Worm (Caenorhabditis elegans) whole organism, L4 larva: ENCODE results near the gene C17C3.11.
A peak's percentile ranks its signal among the peaks of the same experiment; 100 is the strongest.

ENCODE experiments used
- Y5F2A.4 ChIP-seq: fragments of 200-800 bp; sonication (Bioruptor generic); optimal IDR thresholded peaks from 2 replicates; lab custom pipeline; 2018; ENCODE audit warnings: mild to moderate bottlenecking, missing genetic modification characterization, missing compliant biosample characterization
- aha-1 ChIP-seq: fragments of 150-350 bp; peaks from one replicate; lab custom pipeline; 2014; ENCODE audit warnings: missing biosample characterization, missing genetic modification characterization
- daf-16 ChIP-seq, 3 experiments: sonication (generic microtip); optimal IDR thresholded peaks; 2 replicates each; lab custom pipeline; 2016 to 2017; ENCODE audit warnings: missing genetic modification characterization in 3 of 3, missing genetic modification reagents in 3 of 3, mild to moderate bottlenecking in 2 of 3, missing compliant biosample characterization in 2 of 3, missing biosample characterization in 1 of 3, moderate library complexity in 1 of 3
- daf-19 ChIP-seq: fragments of 200-800 bp; sonication (Bioruptor generic); conservative IDR thresholded peaks from 2 replicates; pipeline ENCODE4 v1.3.6; 2022; ENCODE audit warnings: missing genetic modification characterization, missing compliant biosample characterization
- dve-1 ChIP-seq: sonication (generic microtip); optimal IDR thresholded peaks from 2 replicates; lab custom pipeline; 2017; ENCODE audit warnings: antibody characterized with exemption, mild to moderate bottlenecking, missing genetic modification characterization, missing compliant biosample characterization; ENCODE audit not compliant: insufficient read depth
- fos-1 ChIP-seq: fragments of 150-350 bp; optimal IDR thresholded peaks from 2 replicates; lab custom pipeline; 2014; ENCODE audit warnings: missing biosample characterization, missing genetic modification characterization
- hlh-11 ChIP-seq: fragments of 200-800 bp; sonication (Bioruptor generic); optimal IDR thresholded peaks from 2 replicates; lab custom pipeline; 2018; ENCODE audit warnings: mild to moderate bottlenecking, missing genetic modification characterization, missing compliant biosample characterization
- mdt-29 ChIP-seq: fragments of 200-800 bp; sonication (Bioruptor generic); IDR thresholded peaks from 2 replicates; pipeline ENCODE4 v1.3.6; 2022; ENCODE audit warnings: missing genetic modification reagents, missing genetic modification characterization, missing compliant biosample characterization
- mxl-3 ChIP-seq: fragments of 200-800 bp; sonication (Bioruptor generic); optimal IDR thresholded peaks from 2 replicates; lab custom pipeline; 2018; ENCODE audit warnings: mild to moderate bottlenecking, missing genetic modification characterization, missing compliant biosample characterization
- nhr-102 ChIP-seq: sonication (generic microtip); optimal IDR thresholded peaks from 2 replicates; lab custom pipeline; 2016; ENCODE audit warnings: mild to moderate bottlenecking, missing genetic modification characterization, moderate library complexity, missing compliant biosample characterization
- nhr-41 ChIP-seq: fragments of 200-800 bp; sonication (Bioruptor generic); IDR thresholded peaks from 2 replicates; pipeline ENCODE4 v1.3.6; 2022; ENCODE audit warnings: missing genetic modification reagents, missing genetic modification characterization, missing compliant biosample characterization
- nhr-77 ChIP-seq: fragments of 150-350 bp; optimal IDR thresholded peaks from 2 replicates; lab custom pipeline; 2014; ENCODE audit warnings: missing biosample characterization, missing genetic modification characterization
- pha-4 ChIP-seq, 2 experiments: fragments of 150-350 bp in 1 of 2; fragments of 200-800 bp in 1 of 2; sonication (Bioruptor generic) in 1 of 2; IDR thresholded peaks in 1 of 2; optimal IDR thresholded peaks in 1 of 2; 2 replicates each; pipeline versions ENCODE4 v1.3.6 to Lab custom; 2014 to 2022; ENCODE audit warnings: missing genetic modification characterization in 2 of 2, missing genetic modification reagents in 2 of 2, missing biosample characterization in 1 of 2, missing compliant biosample characterization in 1 of 2
- spr-1 ChIP-seq: sonication (generic microtip); optimal IDR thresholded peaks from 2 replicates; lab custom pipeline; 2016; ENCODE audit warnings: mild to moderate bottlenecking, missing genetic modification characterization, missing compliant biosample characterization
- unc-62 ChIP-seq, 3 experiments: fragments of 150-350 bp in 1 of 3; sonication (generic microtip); optimal IDR thresholded peaks in 2 of 3; peaks in 1 of 3; 1 replicate in 1 of 3; 2 replicates in 2 of 3; lab custom pipeline; 2014 to 2017; ENCODE audit warnings: missing biosample characterization in 3 of 3, missing genetic modification characterization in 3 of 3, missing genetic modification reagents in 3 of 3, missing genotype in 1 of 3

Gene C17C3.11

ce11 chrII:5585788-5586187, 48.2 kb downstream of the C17C3.11 start, which contains the start of gene lys-8 (continued):
- TF ChIP-seq pha-4 (GFP tag; IDR thresholded peaks at IDR 0.05; lab: Robert Waterston, UW) (no peak), pha-4 (tag; optimal IDR thresholded peaks at IDR 0.05; lab: Kevin White, UChicago) (no peak), nhr-77 (peak; percentile 78), dve-1 (tag; lab: Kevin White, UChicago) (peak; percentile 89), nhr-102 (tag; lab: Kevin White, UChicago) (peak; percentile 16), mxl-3 (peak; percentile 35), daf-16 (GFP tag; optimal IDR thresholded peaks at IDR 0.05; lab: Kevin White, UChicago) (no peak), daf-16 (tag; optimal IDR thresholded peaks at IDR 0.05; lab: Kevin White, UChicago) (peak; percentile 98), nhr-41 (GFP tag; lab: Robert Waterston, UW) (no peak), hlh-11 (tag; lab: Kevin White, UChicago) (peak; percentile 90)
- TF ChIP-seq, all 104 proteins: peak for 17

ce11 chrII:5587794-5588193, 50.2 kb downstream of the C17C3.11 start:
- TF ChIP-seq unc-62 (GFP tag; optimal IDR thresholded peaks at IDR 0.05 in 1 of 2; lab: Kevin White, UChicago) = peak in 1 of 2 experiments; percentile 74
- no peak for TF ChIP-seq unc-62 (tag; optimal IDR thresholded peaks at IDR 0.05; lab: Kevin White, UChicago)
- no peak for TF ChIP-seq daf-19 (GFP tag; lab: Robert Waterston, UW)
- peak; percentile 91 for TF ChIP-seq aha-1
- no peak for TF ChIP-seq spr-1 (tag; lab: Kevin White, UChicago)
- TF ChIP-seq pha-4 (GFP tag; IDR thresholded peaks at IDR 0.05; lab: Robert Waterston, UW) = no peak
- TF ChIP-seq pha-4 (tag; optimal IDR thresholded peaks at IDR 0.05; lab: Kevin White, UChicago) = no peak
- no peak for TF ChIP-seq Y5F2A.4
- TF ChIP-seq fos-1 (tag; lab: Kevin White, UChicago) = no peak
- no peak for TF ChIP-seq mdt-29 (GFP tag; lab: Robert Waterston, UW)
